Fruit fly (Drosophila melanogaster): ENCODE measurements around the gene ATPsynE.

dm6 chr3R:14373192-14373827, 46.6 kb downstream of the ATPsynE start:
- TF ChIP-seq CG8478 (optimal IDR thresholded peaks at IDR 0.05) (peak; percentile 35), EcR (GFP tag; optimal IDR thresholded peaks at IDR 0.05) (no peak), psq (optimal IDR thresholded peaks at IDR 0.05) (no peak), Dll (optimal IDR thresholded peaks at IDR 0.05) (no peak), pan (optimal IDR thresholded peaks at IDR 0.05) (no peak)
